Fruit fly (Drosophila melanogaster) whole organism, pupa: ENCODE data around the gene mtsh.

Experiments
- D1 ChIP-seq: fragments of 200-800 bp; sonication (Bioruptor generic); optimal IDR thresholded peaks from 2 replicates; lab custom pipeline; 2018; ENCODE audit warnings: missing biosample characterization, mild to moderate bottlenecking, missing genetic modification characterization, moderate library complexity
- gl ChIP-seq: fragments of 200-800 bp; sonication (Bioruptor generic); optimal IDR thresholded peaks from 2 replicates; lab custom pipeline; 2018; ENCODE audit warnings: missing biosample characterization, mild to moderate bottlenecking, missing genetic modification characterization
- rn ChIP-seq: fragments of 200-800 bp; sonication (Bioruptor generic); IDR thresholded peaks from 2 replicates; pipeline ENCODE4 v1.3.6; 2022; ENCODE audit warnings: missing biosample characterization, missing genetic modification characterization

- TF ChIP-seq D1 (tag; lab: Kevin White, UChicago), result no peak
- no peak for TF ChIP-seq rn
- no peak for TF ChIP-seq gl
Observed at dm6 chr2L:8286595-8286994, 33.1 kb downstream of the mtsh start.
